Worm (Caenorhabditis elegans): ENCODE measurements around the gene C13G5.2.

C13G5.2 gene

ce11 chrIII:8653457-8653856 is 35.2 kb upstream of the C13G5.2 start:
- no peak for TF ChIP-seq unc-62 (GFP tag; optimal IDR thresholded peaks at IDR 0.05)
- TF ChIP-seq ceh-91 (GFP tag; IDR thresholded peaks at IDR 0.05): no peak
- peak; percentile 88 for TF ChIP-seq tbp1 (GFP tag; optimal IDR thresholded peaks at IDR 0.05)
- TF ChIP-seq ekl-4 (GFP tag; IDR thresholded peaks at IDR 0.05): no peak
- peak; percentile 34; the same call in 1 of the 2 replicates for TF ChIP-seq hmg-1.2 (GFP tag; IDR thresholded peaks at IDR 0.05)
- TF ChIP-seq cebp-1 (GFP tag; IDR thresholded peaks at IDR 0.05): no peak
- no peak for TF ChIP-seq cebp-1 (tag; optimal IDR thresholded peaks at IDR 0.05)
- TF ChIP-seq bed-1 (GFP tag; IDR thresholded peaks at IDR 0.05): no peak
- TF ChIP-seq ztf-6 (GFP tag; IDR thresholded peaks at IDR 0.05): no peak
- TF ChIP-seq pha-4 (tag; optimal IDR thresholded peaks at IDR 0.05): no peak
- no peak for TF ChIP-seq lsl-1 (GFP tag; optimal IDR thresholded peaks at IDR 0.05)
- no peak for TF ChIP-seq hlh-26 (GFP tag; conservative IDR thresholded peaks at IDR 0.05)
- TF ChIP-seq pbrm-1 (GFP tag; IDR thresholded peaks at IDR 0.05): no peak
- no peak for TF ChIP-seq mxl-1 (tag; optimal IDR thresholded peaks at IDR 0.05)
- no peak for TF ChIP-seq T07F8.4 (tag; optimal IDR thresholded peaks at IDR 0.05)
- no peak for TF ChIP-seq C17E4.6 (GFP tag; IDR thresholded peaks at IDR 0.05)
- peak in 1 of 2 experiments; percentile 25 for TF ChIP-seq rec-8 (tag; optimal IDR thresholded peaks at IDR 0.05)
- peak; percentile 25 for TF ChIP-seq die-1 (tag; optimal IDR thresholded peaks at IDR 0.05)
- peak; percentile 57; the same call in 1 of the 2 replicates for TF ChIP-seq lin-26 (GFP tag; IDR thresholded peaks at IDR 0.05)
- peak; percentile 11 for TF ChIP-seq F23B12.7 (tag; optimal IDR thresholded peaks at IDR 0.05; ENCODE audit: insufficient read depth)
- TF ChIP-seq him-1 (tag; optimal IDR thresholded peaks at IDR 0.05): peak; percentile 39
- TF ChIP-seq zim-3 (tag; optimal IDR thresholded peaks at IDR 0.05): no peak
- TF ChIP-seq madf-6 (GFP tag; IDR thresholded peaks at IDR 0.05): peak; percentile 52
- TF ChIP-seq rpc-1 (optimal IDR thresholded peaks at IDR 0.05): peak; percentile 52
- TF ChIP-seq rpc-1 (tag; optimal IDR thresholded peaks at IDR 0.05): peak; percentile 76
- peak; percentile 17 for TF ChIP-seq snpc-3.4 (tag; optimal IDR thresholded peaks at IDR 0.05)
- TF ChIP-seq rcor-1 (GFP tag; IDR thresholded peaks at IDR 0.05): no peak
- no peak for TF ChIP-seq cebp-2 (GFP tag; IDR thresholded peaks at IDR 0.05)
- no peak for TF ChIP-seq ets-4 (GFP tag; optimal IDR thresholded peaks at IDR 0.05)
- no peak for TF ChIP-seq F49E8.2 (tag; optimal IDR thresholded peaks at IDR 0.05; ENCODE audit: insufficient read depth)
- no peak for TF ChIP-seq nfya-1 (tag; optimal IDR thresholded peaks at IDR 0.05; ENCODE audit: borderline replicate concordance, insufficient read depth)
- no peak for TF ChIP-seq B0035.1 (tag; optimal IDR thresholded peaks at IDR 0.05)
- peak; percentile 50 for TF ChIP-seq B0261.1 (tag; optimal IDR thresholded peaks at IDR 0.05)
- no peak for TF ChIP-seq hmg-20 (GFP tag; IDR thresholded peaks at IDR 0.05)
- TF ChIP-seq mes-4 (tag; optimal IDR thresholded peaks at IDR 0.05): no peak
- TF ChIP-seq dpl-1 (GFP tag; optimal IDR thresholded peaks at IDR 0.05): no peak
- no peak for TF ChIP-seq ccch-3 (GFP tag; optimal IDR thresholded peaks at IDR 0.05)
- TF ChIP-seq snpc-1.1 (tag; optimal IDR thresholded peaks at IDR 0.05; ENCODE audit: insufficient read depth): no peak
- TF ChIP-seq snpc-1.3 (tag; optimal IDR thresholded peaks at IDR 0.05; ENCODE audit: insufficient read depth): no peak
- TF ChIP-seq ztf-28 (GFP tag; IDR thresholded peaks at IDR 0.05): no peak
- no peak for TF ChIP-seq nfya-2 (GFP tag; IDR thresholded peaks at IDR 0.05)
- TF ChIP-seq zfh-2 (GFP tag; conservative IDR thresholded peaks at IDR 0.05): no peak
- TF ChIP-seq C06A6.2 (GFP tag; conservative IDR thresholded peaks at IDR 0.05): no peak
- TF ChIP-seq lin-54 (GFP tag; optimal IDR thresholded peaks at IDR 0.05): no peak
- TF ChIP-seq nfyb-1 (GFP tag; IDR thresholded peaks at IDR 0.05): peak; percentile 60; the same call in 1 of the 2 replicates
- no peak for TF ChIP-seq dpff-1 (tag; optimal IDR thresholded peaks at IDR 0.05)
- no peak for TF ChIP-seq hrde-1 (tag; optimal IDR thresholded peaks at IDR 0.05; ENCODE audit: borderline replicate concordance)
- TF ChIP-seq snpc-4 (GFP tag; optimal IDR thresholded peaks at IDR 0.05): no peak
- no peak for TF ChIP-seq snpc-4 (tag; optimal IDR thresholded peaks at IDR 0.05)

All from whole organism, young adult.